Fruit fly (Drosophila melanogaster) whole organism, embryonic: ENCODE measurements around the gene CG6966.
A peak's percentile ranks its signal among the peaks of the same experiment; 100 is the strongest.

ENCODE experiments used
- Atf3 ChIP-seq: fragments of 200-800 bp; sonication (Bioruptor generic); optimal IDR thresholded peaks from 3 replicates; lab custom pipeline; 2016; ENCODE audit warnings: missing biosample characterization, missing genetic modification characterization
- CG10209 ChIP-seq: fragments of 200-800 bp; sonication (Bioruptor generic); optimal IDR thresholded peaks from 3 replicates; lab custom pipeline; 2017; ENCODE audit warnings: missing biosample characterization, mild to moderate bottlenecking, missing genetic modification characterization, missing genetic modification reagents
- CG11398 ChIP-seq: fragments of 200-800 bp; sonication (Bioruptor generic); optimal IDR thresholded peaks from 2 replicates; lab custom pipeline; 2016; ENCODE audit warnings: missing biosample characterization, missing genetic modification characterization
- CG11695 ChIP-seq: fragments of 200-800 bp; sonication (Bioruptor generic); IDR thresholded peaks from 3 replicates; pipeline ENCODE4 v1.3.6; 2022; ENCODE audit warnings: missing biosample characterization, missing genetic modification characterization
- CG14441 ChIP-seq: fragments of 200-800 bp; sonication (Bioruptor generic); IDR thresholded peaks from 2 replicates; pipeline ENCODE4 v1.3.6; 2022; ENCODE audit warnings: missing biosample characterization, missing genetic modification characterization
- CG14710 ChIP-seq: fragments of 200-800 bp; sonication (Bioruptor generic); optimal IDR thresholded peaks from 3 replicates; lab custom pipeline; 2019; ENCODE audit warnings: missing biosample characterization, mild to moderate bottlenecking, missing genetic modification characterization, moderate library complexity
- CG14860 ChIP-seq: fragments of 200-800 bp; sonication (Bioruptor generic); IDR thresholded peaks from 3 replicates; pipeline ENCODE4 v1.3.6; 2022; ENCODE audit warnings: missing biosample characterization, missing genetic modification characterization; ENCODE audit not compliant: partially characterized antibody
- CG1529 ChIP-seq: fragments of 200-800 bp; sonication (Bioruptor generic); optimal IDR thresholded peaks from 3 replicates; lab custom pipeline; 2018; ENCODE audit warnings: missing biosample characterization, missing genetic modification characterization
- CG15601 ChIP-seq: fragments of 200-800 bp; sonication (Bioruptor generic); optimal IDR thresholded peaks from 3 replicates; lab custom pipeline; 2019; ENCODE audit warnings: missing biosample characterization, mild to moderate bottlenecking, missing genetic modification characterization, moderate library complexity
- CG16863 ChIP-seq: fragments of 200-800 bp; sonication (Bioruptor generic); optimal IDR thresholded peaks from 3 replicates; lab custom pipeline; 2016; ENCODE audit warnings: missing biosample characterization, missing genetic modification characterization
- CG18619 ChIP-seq: fragments of 200-800 bp; sonication (Bioruptor generic); optimal IDR thresholded peaks from 3 replicates; lab custom pipeline; 2017; ENCODE audit warnings: missing biosample characterization, mild to moderate bottlenecking, missing genetic modification characterization
- CG30020 ChIP-seq: fragments of 200-800 bp; optimal IDR thresholded peaks from 2 replicates; lab custom pipeline; 2019; ENCODE audit warnings: missing biosample characterization, mild to moderate bottlenecking, missing genetic modification characterization, moderate library complexity
- CG4404 ChIP-seq: fragments of 200-800 bp; sonication (Bioruptor generic); IDR thresholded peaks from 2 replicates; pipeline ENCODE4 v1.3.6; 2022; ENCODE audit warnings: missing biosample characterization, missing genetic modification characterization
- CG4424 ChIP-seq: fragments of 200-800 bp; sonication (Bioruptor generic); optimal IDR thresholded peaks from 3 replicates; lab custom pipeline; 2016; ENCODE audit warnings: missing biosample characterization, missing genetic modification characterization
- CG6272 ChIP-seq: fragments of 200-800 bp; sonication (Bioruptor generic); IDR thresholded peaks from 2 replicates; pipeline ENCODE4 v1.3.6; 2022; ENCODE audit warnings: missing biosample characterization, missing genetic modification characterization
- CG6654 ChIP-seq: fragments of 200-800 bp; sonication (Bioruptor generic); optimal IDR thresholded peaks from 2 replicates; lab custom pipeline; 2017; ENCODE audit warnings: missing biosample characterization, mild to moderate bottlenecking, missing genetic modification characterization
- CG6813 ChIP-seq: fragments of 200-800 bp; sonication (Bioruptor generic); optimal IDR thresholded peaks from 2 replicates; lab custom pipeline; 2017; ENCODE audit warnings: missing biosample characterization, missing genetic modification characterization, mild to moderate bottlenecking, moderate library complexity, missing genetic modification reagents
- Dref ChIP-seq: fragments of 200-800 bp; sonication (Bioruptor generic); IDR thresholded peaks from 2 replicates; pipeline ENCODE4 v1.3.6; 2022; ENCODE audit warnings: missing biosample characterization, missing genetic modification characterization
- Ets65A ChIP-seq: fragments of 200-800 bp; sonication (Bioruptor generic); peaks from one replicate; lab custom pipeline; 2016; ENCODE audit warnings: missing biosample characterization, missing genetic modification characterization
- Fer2 ChIP-seq: fragments of 200-800 bp; sonication (Bioruptor generic); optimal IDR thresholded peaks from 2 replicates; lab custom pipeline; 2018; ENCODE audit warnings: missing biosample characterization, mild to moderate bottlenecking, missing genetic modification characterization, moderate library complexity
- GATAe ChIP-seq: fragments of 200-800 bp; sonication (Bioruptor generic); conservative IDR thresholded peaks from 2 replicates; pipeline ENCODE4 v1.3.6; 2022; ENCODE audit warnings: missing biosample characterization, missing genetic modification characterization
- Hmr ChIP-seq: fragments of 200-800 bp; sonication (Bioruptor generic); optimal IDR thresholded peaks from 3 replicates; lab custom pipeline; 2017; ENCODE audit warnings: mild to moderate bottlenecking, missing biosample characterization, missing genetic modification reagents, missing genetic modification characterization
- Hr51 ChIP-seq, 2 experiments: fragments of 200-800 bp; sonication (Bioruptor generic); optimal IDR thresholded peaks; 2 replicates in 1 of 2; 3 replicates in 1 of 2; lab custom pipeline; 2016 to 2018; ENCODE audit warnings: missing biosample characterization in 2 of 2, missing genetic modification characterization in 2 of 2, mild to moderate bottlenecking in 1 of 2, moderate library complexity in 1 of 2
- Oli ChIP-seq: fragments of 200-800 bp; sonication (Bioruptor generic); optimal IDR thresholded peaks from 2 replicates; lab custom pipeline; 2018; ENCODE audit warnings: missing biosample characterization, mild to moderate bottlenecking, missing genetic modification characterization, moderate library complexity
- Pdp1 ChIP-seq, 2 experiments: fragments of 200-800 bp; sonication (Bioruptor generic); optimal IDR thresholded peaks; 3 replicates each; lab custom pipeline; 2016; ENCODE audit warnings: missing biosample characterization in 2 of 2, missing genetic modification characterization in 2 of 2, mild to moderate bottlenecking in 1 of 2, moderate library complexity in 1 of 2
- Ravus ChIP-seq: fragments of 200-800 bp; sonication (Bioruptor generic); IDR thresholded peaks from 2 replicates; pipeline ENCODE4 v1.3.6; 2022; ENCODE audit warnings: missing biosample characterization, missing genetic modification characterization
- Spps ChIP-seq: fragments of 200-800 bp; sonication (Bioruptor generic); optimal IDR thresholded peaks from 2 replicates; lab custom pipeline; 2018; ENCODE audit warnings: missing biosample characterization, mild to moderate bottlenecking, missing genetic modification characterization
- Sry-δ ChIP-seq: fragments of 200-800 bp; sonication (Bioruptor generic); optimal IDR thresholded peaks from 2 replicates; lab custom pipeline; 2016; ENCODE audit warnings: missing biosample characterization, missing genetic modification characterization
- Xrp1 ChIP-seq: fragments of 200-800 bp; sonication (Bioruptor generic); IDR thresholded peaks from 2 replicates; pipeline ENCODE4 v1.3.6; 2022; ENCODE audit warnings: missing biosample characterization, missing genetic modification characterization
- YL-1 ChIP-seq: fragments of 200-800 bp; sonication (Bioruptor generic); optimal IDR thresholded peaks from 3 replicates; lab custom pipeline; 2017; ENCODE audit warnings: missing biosample characterization, mild to moderate bottlenecking, missing genetic modification characterization
- bigmax ChIP-seq: fragments of 200-800 bp; sonication (Bioruptor generic); optimal IDR thresholded peaks from 2 replicates; lab custom pipeline; 2018; ENCODE audit warnings: missing biosample characterization, mild to moderate bottlenecking, missing genetic modification characterization
- bsh ChIP-seq, 2 experiments: fragments of 200-800 bp; sonication (Bioruptor generic); optimal IDR thresholded peaks; 2 replicates each; lab custom pipeline; 2017 to 2018; ENCODE audit warnings: mild to moderate bottlenecking in 2 of 2, missing biosample characterization in 2 of 2, missing genetic modification characterization in 2 of 2, moderate library complexity in 1 of 2
- da ChIP-seq: fragments of 200-800 bp; sonication (Bioruptor generic); optimal IDR thresholded peaks from 2 replicates; lab custom pipeline; 2016; ENCODE audit warnings: missing biosample characterization, missing genetic modification characterization
- gem ChIP-seq: fragments of 200-800 bp; sonication (Bioruptor generic); optimal IDR thresholded peaks from 2 replicates; lab custom pipeline; 2019; ENCODE audit warnings: missing biosample characterization, mild to moderate bottlenecking, missing genetic modification characterization, moderate library complexity
- inv ChIP-seq: fragments of 200-800 bp; sonication (Bioruptor generic); IDR thresholded peaks from 2 replicates; pipeline ENCODE4 v1.3.6; 2022; ENCODE audit warnings: missing biosample characterization, missing genetic modification characterization; ENCODE audit not compliant: partially characterized antibody
- knrl ChIP-seq: fragments of 200-800 bp; sonication (Bioruptor generic); IDR thresholded peaks from 3 replicates; pipeline ENCODE4 v1.3.6; 2022; ENCODE audit warnings: missing biosample characterization, missing genetic modification characterization; ENCODE audit not compliant: partially characterized antibody
- lbe ChIP-seq: fragments of 200-800 bp; sonication (Bioruptor generic); optimal IDR thresholded peaks from 2 replicates; lab custom pipeline; 2016; ENCODE audit warnings: missing biosample characterization, mild to moderate bottlenecking, missing genetic modification characterization
- lilli ChIP-seq: fragments of 200-800 bp; sonication (Bioruptor generic); optimal IDR thresholded peaks from 3 replicates; lab custom pipeline; 2016; ENCODE audit warnings: missing biosample characterization, missing genetic modification characterization
- nom ChIP-seq: fragments of 200-800 bp; sonication (Bioruptor generic); optimal IDR thresholded peaks from 2 replicates; lab custom pipeline; 2017; ENCODE audit warnings: missing biosample characterization, missing genetic modification characterization, mild to moderate bottlenecking, moderate library complexity, missing genetic modification reagents
- oc ChIP-seq: fragments of 200-800 bp; sonication (Bioruptor generic); optimal IDR thresholded peaks from 2 replicates; lab custom pipeline; 2018; ENCODE audit warnings: missing biosample characterization, mild to moderate bottlenecking, missing genetic modification characterization, moderate library complexity
- pb ChIP-seq: fragments of 200-800 bp; sonication (Bioruptor generic); optimal IDR thresholded peaks from 3 replicates; lab custom pipeline; 2016; ENCODE audit warnings: missing biosample characterization, missing genetic modification characterization
- pros ChIP-seq: fragments of 200-800 bp; sonication (Bioruptor generic); optimal IDR thresholded peaks from 3 replicates; lab custom pipeline; 2019; ENCODE audit warnings: missing biosample characterization, mild to moderate bottlenecking, missing genetic modification characterization, moderate library complexity
- ranshi ChIP-seq: fragments of 200-800 bp; sonication (Bioruptor generic); IDR thresholded peaks from 2 replicates; pipeline ENCODE4 v1.3.6; 2022; ENCODE audit warnings: missing biosample characterization, missing genetic modification characterization
- row ChIP-seq: fragments of 200-800 bp; sonication (Bioruptor generic); IDR thresholded peaks from 3 replicates; pipeline ENCODE4 v1.3.6; 2022; ENCODE audit warnings: missing biosample characterization, missing genetic modification characterization
- sc ChIP-seq, 3 experiments: fragments of >200 bp in 2 of 3; fragments of 200-800 bp in 1 of 3; sonication (Bioruptor generic) in 1 of 3; optimal IDR thresholded peaks; 2 replicates in 2 of 3; 3 replicates in 1 of 3; lab custom pipeline; 2017; ENCODE audit warnings: mild to moderate bottlenecking in 1 of 3, missing biosample characterization in 1 of 3, missing genetic modification characterization in 1 of 3, missing genetic modification reagents in 1 of 3
- sug ChIP-seq: fragments of 200-800 bp; optimal IDR thresholded peaks from 2 replicates; lab custom pipeline; 2019; ENCODE audit warnings: missing biosample characterization, mild to moderate bottlenecking, missing genetic modification characterization, moderate library complexity
- tap ChIP-seq: fragments of 200-800 bp; optimal IDR thresholded peaks from 3 replicates; lab custom pipeline; 2019; ENCODE audit warnings: missing biosample characterization, mild to moderate bottlenecking, missing genetic modification characterization, moderate library complexity
- ttk ChIP-seq: fragments of 200-800 bp; sonication (Bioruptor generic); IDR thresholded peaks from 2 replicates; pipeline ENCODE4 v2.1.2; 2022; ENCODE audit warnings: missing biosample characterization, missing genetic modification characterization

CG6966 gene

dm6 chr3R:15139010-15139815 lies 43.8 kb upstream of the CG6966 start (continued):
- TF ChIP-seq CG1529 (GFP tag; lab: Kevin White, UChicago) (peak; percentile 9), bigmax (GFP tag; lab: Kevin White, UChicago) (no peak), CG18619 (GFP tag; lab: Kevin White, UChicago) (peak; percentile 54), CG6654 (GFP tag; lab: Kevin White, UChicago) (no peak), CG14710 (no peak), Xrp1 (GFP tag; lab: Robert Waterston, UW) (no peak), Hmr (GFP tag; lab: Kevin White, UChicago) (peak; percentile 46), ttk (GFP tag; lab: Robert Waterston, UW) (no peak), Hr51 (GFP tag; optimal IDR thresholded peaks at IDR 0.05; lab: Kevin White, UChicago) (peak in 1 of 2 experiments; percentile 66), oc (tag; lab: Kevin White, UChicago) (no peak), Ravus (no peak), bsh (GFP tag; optimal IDR thresholded peaks at IDR 0.05; lab: Kevin White, UChicago) (peak in 1 of 2 experiments; percentile 34), CG14860 (GFP tag; lab: Robert Waterston, UW) (no peak), sug (tag; lab: Kevin White, UChicago) (no peak), CG11695 (GFP tag; lab: Robert Waterston, UW) (no peak), inv (GFP tag; lab: Robert Waterston, UW) (no peak), CG15601 (peak; percentile 6), CG16863 (GFP tag; lab: Kevin White, UChicago) (peak; percentile 12), Fer2 (tag; lab: Kevin White, UChicago) (no peak), CG11398 (GFP tag; lab: Kevin White, UChicago) (no peak), ranshi (GFP tag; lab: Robert Waterston, UW) (no peak), Atf3 (GFP tag; lab: Kevin White, UChicago) (no peak), GATAe (GFP tag; lab: Robert Waterston, UW) (peak; percentile 92), CG30020 (tag; lab: Kevin White, UChicago) (no peak), knrl (no peak), Pdp1 (GFP tag; optimal IDR thresholded peaks at IDR 0.05; lab: Kevin White, UChicago) (peak in 1 of 2 experiments; percentile 20), lbe (GFP tag; lab: Kevin White, UChicago) (no peak), gem (tag; lab: Kevin White, UChicago) (peak; percentile 58), CG10209 (GFP tag; lab: Kevin White, UChicago) (peak; percentile 53), CG6813 (GFP tag; lab: Kevin White, UChicago) (no peak), row (peak; percentile 70), CG14441 (GFP tag; lab: Robert Waterston, UW) (no peak), CG4404 (GFP tag; lab: Robert Waterston, UW) (no peak), Spps (tag; lab: Kevin White, UChicago) (no peak), Sry-δ (GFP tag; lab: Kevin White, UChicago) (no peak), sc (optimal IDR thresholded peaks at IDR 0.05; lab: Kevin White, UChicago) (no peak), sc (GFP tag; optimal IDR thresholded peaks at IDR 0.05; lab: Kevin White, UChicago) (no peak), CG6272 (GFP tag; lab: Robert Waterston, UW) (no peak), pb (GFP tag; lab: Kevin White, UChicago) (no peak), da (GFP tag; lab: Kevin White, UChicago) (no peak), Dref (GFP tag; lab: Robert Waterston, UW) (no peak), lilli (GFP tag; lab: Kevin White, UChicago) (peak; percentile 61), tap (tag; lab: Kevin White, UChicago) (no peak), YL-1 (GFP tag; lab: Kevin White, UChicago) (no peak), nom (GFP tag; lab: Kevin White, UChicago) (no peak), Ets65A (GFP tag; lab: Kevin White, UChicago) (peak; percentile 81), Oli (peak; percentile 65), pros (no peak), CG4424 (GFP tag; lab: Kevin White, UChicago) (no peak)
